Worm (Caenorhabditis elegans): ENCODE results near the gene F59F5.5.

DNA sequence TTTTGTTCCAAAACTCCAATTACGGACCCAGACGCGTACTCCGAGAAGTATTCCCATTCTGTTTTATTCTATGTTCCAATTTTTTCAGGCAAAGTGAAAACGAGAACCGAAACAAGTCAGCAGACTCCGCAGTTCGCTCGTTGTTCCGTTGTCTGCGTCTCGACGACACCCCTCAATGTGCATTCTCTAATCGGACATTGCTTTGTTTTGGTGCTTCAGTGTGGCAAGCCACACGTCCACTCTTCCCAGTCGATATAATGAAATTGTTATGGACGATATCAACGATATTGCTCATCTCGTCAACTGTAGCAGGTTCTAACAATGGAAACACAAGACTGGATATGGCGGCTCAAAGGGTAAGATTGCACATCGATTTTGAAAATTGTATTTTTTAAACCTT, 31.1 kb downstream of the F59F5.5 start, which contains the start of gene nhx-5:
- no peak for TF ChIP-seq ceh-2 (tag; optimal IDR thresholded peaks at IDR 0.05)
- TF ChIP-seq elt-2 (tag; optimal IDR thresholded peaks at IDR 0.05): no peak
- TF ChIP-seq fkh-10 (GFP tag; optimal IDR thresholded peaks at IDR 0.05): no peak
- no peak for TF ChIP-seq hlh-8 (tag; optimal IDR thresholded peaks at IDR 0.05)
- TF ChIP-seq pqm-1 (tag; optimal IDR thresholded peaks at IDR 0.05): no peak
- no peak for TF ChIP-seq lin-11 (tag; optimal IDR thresholded peaks at IDR 0.05)
- no peak for TF ChIP-seq tbx-2 (tag; optimal IDR thresholded peaks at IDR 0.05)
- TF ChIP-seq C38D4.7 (GFP tag; optimal IDR thresholded peaks at IDR 0.05): no peak
- no peak for TF ChIP-seq pag-3 (tag; optimal IDR thresholded peaks at IDR 0.05; ENCODE audit: borderline replicate concordance)
- TF ChIP-seq sdc-2 (tag; optimal IDR thresholded peaks at IDR 0.05): no peak
- no peak for TF ChIP-seq ceh-48 (tag; optimal IDR thresholded peaks at IDR 0.05)

All from whole organism, late embryonic.